Worm (Caenorhabditis elegans): ENCODE measurements around the gene Y57G11C.36.
"Not testable (repeated sequence)": the region's sequence is repeated elsewhere in the genome, so short reads cannot be mapped to it uniquely, and the experiment has no call there.

Y57G11C.36 gene

DNA sequence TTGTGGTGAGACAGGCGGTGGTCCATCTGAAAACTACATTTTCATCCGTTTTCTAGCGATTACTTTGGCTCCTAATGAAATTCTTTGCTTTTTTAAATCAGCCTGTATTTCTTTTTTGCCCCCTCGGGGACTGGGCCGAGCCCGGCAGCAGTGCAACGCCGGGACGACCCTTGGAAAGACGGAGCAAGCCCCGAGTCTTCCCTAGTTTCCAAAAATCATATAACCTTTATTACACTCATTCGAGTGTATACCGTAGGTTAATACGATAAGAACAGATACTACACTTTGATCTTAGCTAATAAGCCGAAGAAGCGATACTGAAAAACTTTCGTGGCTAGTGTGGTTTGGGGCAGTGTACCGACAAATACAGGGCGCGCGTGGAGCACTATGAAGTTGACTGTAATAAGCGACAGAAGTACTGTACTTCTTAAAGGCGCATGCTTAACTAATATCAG is 8.8 kb downstream of the Y57G11C.36 start (continued):
- TF ChIP-seq him-1 (tag; optimal IDR thresholded peaks at IDR 0.05) (peak; percentile 74), let-526 (GFP tag; IDR thresholded peaks at IDR 0.05) (no peak)

- TF ChIP-seq Y53G8AR.9 (GFP tag; conservative IDR thresholded peaks at IDR 0.05): peak; percentile 30; the same call in 1 of the 2 replicates
- no peak for TF ChIP-seq cebp-1 (GFP tag; IDR thresholded peaks at IDR 0.05)
- peak; percentile 28 for TF ChIP-seq cebp-1 (tag; optimal IDR thresholded peaks at IDR 0.05)
- no peak for TF ChIP-seq mcd-1 (GFP tag; IDR thresholded peaks at IDR 0.05)
- TF ChIP-seq ama-1 (optimal IDR thresholded peaks at IDR 0.05): peak; percentile 70
- TF ChIP-seq ama-1 (GFP tag; optimal IDR thresholded peaks at IDR 0.05): no peak
Measured at ce11 chrIV:14763938-14764718, 9.5 kb downstream of the Y57G11C.36 start.

DNA sequence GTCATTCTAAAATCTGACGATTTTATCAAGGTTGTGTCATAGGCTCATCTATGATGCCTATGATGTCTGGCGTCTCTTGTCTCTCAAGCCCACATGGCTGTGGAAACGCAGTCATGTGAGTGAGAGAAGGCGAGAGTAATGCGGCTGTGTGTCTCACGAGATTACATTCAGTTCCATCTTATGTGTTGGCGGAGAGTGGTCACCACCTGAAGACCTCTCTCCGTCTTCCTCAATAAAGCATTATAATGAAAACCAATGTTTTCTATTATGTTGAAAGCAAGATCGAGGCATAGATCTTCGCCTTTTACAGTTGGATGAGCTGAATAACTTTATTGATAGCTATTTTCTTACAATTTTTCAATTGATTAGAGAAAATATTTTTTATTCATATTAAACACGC is 10.2 kb downstream of the Y57G11C.36 start:
- TF ChIP-seq cebp-1 (GFP tag; IDR thresholded peaks at IDR 0.05): 0 out of 2 replicates have a peak, but pooled peaks have one; percentile 18
- TF ChIP-seq cebp-1, snpc-4 (tag; optimal IDR thresholded peaks at IDR 0.05): not testable (repeated sequence)
- TF ChIP-seq K12H6.12 (tag; optimal IDR thresholded peaks at IDR 0.05): peak; percentile 9
- TF ChIP-seq egl-44 (GFP tag; IDR thresholded peaks at IDR 0.05): peak; percentile 73; the same call in 1 of the 2 replicates
- TF ChIP-seq mcd-1 (GFP tag; IDR thresholded peaks at IDR 0.05): peak; percentile 74
- 0 out of 2 replicates have a peak, but pooled peaks have one; percentile 38 for TF ChIP-seq pbrm-1 (GFP tag; IDR thresholded peaks at IDR 0.05)
- TF ChIP-seq ceh-100 (GFP tag; IDR thresholded peaks at IDR 0.05): 0 out of 2 replicates have a peak, but pooled peaks have one; percentile 40
- peak; percentile 6; the same call in 1 of the 2 replicates for TF ChIP-seq let-526 (GFP tag; IDR thresholded peaks at IDR 0.05)
- TF ChIP-seq nfyb-1 (GFP tag; IDR thresholded peaks at IDR 0.05): 0 out of 2 replicates have a peak, but pooled peaks have one; percentile 41
- peak; percentile 42; the same call in 1 of the 2 replicates for TF ChIP-seq K11D2.4 (GFP tag; IDR thresholded peaks at IDR 0.05)
- TF ChIP-seq Y67H2A.10 (GFP tag; conservative IDR thresholded peaks at IDR 0.05): 0 out of 2 replicates have a peak, but pooled peaks have one; percentile 8
- TF ChIP-seq lir-1 (GFP tag; conservative IDR thresholded peaks at IDR 0.05): peak; percentile 27; the same call in 1 of the 2 replicates
- peak; percentile 20 for TF ChIP-seq snpc-4 (GFP tag; optimal IDR thresholded peaks at IDR 0.05)
- TF ChIP-seq attf-5 (GFP tag; optimal IDR thresholded peaks at IDR 0.05): peak; percentile 39
- TF ChIP-seq C06A6.2 (GFP tag; conservative IDR thresholded peaks at IDR 0.05): peak; percentile 58; the same call in 1 of the 2 replicates
- TF ChIP-seq hmg-1.2 (GFP tag; IDR thresholded peaks at IDR 0.05): peak; percentile 56; the same call in 1 of the 2 replicates
- peak; percentile 28 for TF ChIP-seq nhr-80 (tag; optimal IDR thresholded peaks at IDR 0.05)
- TF ChIP-seq ceh-27 (GFP tag; optimal IDR thresholded peaks at IDR 0.05): peak; percentile 26
- TF ChIP-seq Y95B8A.8 (GFP tag; IDR thresholded peaks at IDR 0.05): 0 out of 2 replicates have a peak, but pooled peaks have one; percentile 7
- TF ChIP-seq rcor-1 (GFP tag; IDR thresholded peaks at IDR 0.05): peak; percentile 65; the same call in 1 of the 2 replicates
- peak; percentile 57; the same call in 1 of the 2 replicates for TF ChIP-seq ekl-4 (GFP tag; IDR thresholded peaks at IDR 0.05)

DNA sequence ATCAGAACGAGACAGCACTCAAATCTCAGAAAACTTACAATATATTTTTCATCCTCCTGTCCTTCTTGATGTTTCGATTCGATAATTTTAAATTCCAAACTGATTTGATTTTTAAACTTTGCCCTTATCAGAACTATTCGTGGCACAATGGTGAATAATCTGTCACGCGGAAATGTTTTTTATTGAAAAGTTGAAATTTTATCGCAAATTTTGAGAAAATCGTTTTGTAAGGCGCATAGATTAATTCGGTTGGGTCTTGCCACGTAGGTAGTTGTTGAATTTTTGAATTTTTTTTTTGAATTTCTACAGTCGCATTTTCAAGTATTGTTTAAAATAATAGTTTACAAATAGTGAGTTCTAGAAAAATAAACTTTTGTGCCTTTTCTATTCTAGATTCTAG is 12.7 kb downstream of the Y57G11C.36 start, which contains the start of gene ptp-5.2:
Gene ptp-5.2 (minus strand): TSS at position 101 of the 400 bp plus-strand sequence.
- TF ChIP-seq hsf-1 (GFP tag; IDR thresholded peaks at IDR 0.05) (no peak), B0035.1 (tag; optimal IDR thresholded peaks at IDR 0.05) (no peak), dpl-1 (GFP tag; optimal IDR thresholded peaks at IDR 0.05) (no peak), lsy-27 (tag; optimal IDR thresholded peaks at IDR 0.05; ENCODE audit: borderline replicate concordance, insufficient read depth) (no peak), mxl-1 (tag; optimal IDR thresholded peaks at IDR 0.05) (no peak)
